Worm (Caenorhabditis elegans) whole organism, L4 larva: ENCODE results near the gene ZC21.6.
A peak's percentile ranks its signal among the peaks of the same experiment; 100 is the strongest.

Experiments
- D1046.2 ChIP-seq: fragments of 200-800 bp; sonication (Bioruptor generic); IDR thresholded peaks from 2 replicates; pipeline ENCODE4 v1.3.6; 2022; ENCODE audit warnings: missing genetic modification characterization, missing compliant biosample characterization
- F26F4.8 ChIP-seq: fragments of 200-800 bp; sonication (Bioruptor generic); conservative IDR thresholded peaks from 2 replicates; pipeline ENCODE4 v1.3.6; 2022; ENCODE audit warnings: missing genetic modification characterization, missing compliant biosample characterization
- F37D6.2 ChIP-seq: sonication (generic microtip); optimal IDR thresholded peaks from 2 replicates; lab custom pipeline; 2016; ENCODE audit warnings: mild to moderate bottlenecking, missing genetic modification characterization, missing compliant biosample characterization
- T26A8.4 ChIP-seq: fragments of 200-800 bp; sonication (Bioruptor generic); IDR thresholded peaks from 2 replicates; pipeline ENCODE4 v1.3.6; 2022; ENCODE audit warnings: missing genetic modification characterization, missing compliant biosample characterization
- Y48G9A.11 ChIP-seq: fragments of 200-800 bp; sonication (Bioruptor generic); IDR thresholded peaks from 2 replicates; pipeline ENCODE4 v1.3.6; 2022; ENCODE audit warnings: missing genetic modification reagents, missing genetic modification characterization, missing compliant biosample characterization
- ZK337.2 ChIP-seq: fragments of 200-800 bp; sonication (Bioruptor generic); IDR thresholded peaks from 2 replicates; pipeline ENCODE4 v1.3.6; 2022; ENCODE audit warnings: missing genetic modification reagents, missing genetic modification characterization, missing compliant biosample characterization
- aha-1 ChIP-seq: fragments of 150-350 bp; peaks from one replicate; lab custom pipeline; 2014; ENCODE audit warnings: missing biosample characterization, missing genetic modification characterization
- ama-1 ChIP-seq: fragments of 150-350 bp; optimal IDR thresholded peaks from 2 replicates; lab custom pipeline; 2014; ENCODE audit warnings: inconsistent platforms, mixed read lengths
- ceh-28 ChIP-seq: fragments of 150-350 bp; optimal IDR thresholded peaks from 2 replicates; lab custom pipeline; 2014; ENCODE audit warnings: missing biosample characterization, missing genetic modification reagents, missing genetic modification characterization
- ceh-82 ChIP-seq: sonication (generic microtip); optimal IDR thresholded peaks from 2 replicates; lab custom pipeline; 2017; ENCODE audit warnings: missing biosample characterization, missing genetic modification characterization
- ces-1 ChIP-seq: fragments of 150-350 bp; sonication (generic microtip); optimal IDR thresholded peaks from 4 replicates; lab custom pipeline; 2014; ENCODE audit warnings: missing biosample characterization, missing genetic modification reagents, missing genetic modification characterization
- ctbp-1 ChIP-seq: fragments of 200-800 bp; sonication (Bioruptor generic); IDR thresholded peaks from 2 replicates; pipeline ENCODE4 v1.3.6; 2022; ENCODE audit warnings: missing genetic modification reagents, missing genetic modification characterization, missing compliant biosample characterization
- dmd-6 ChIP-seq: fragments of 200-800 bp; sonication (Bioruptor generic); IDR thresholded peaks from 2 replicates; pipeline ENCODE4 v1.3.6; 2022; ENCODE audit warnings: missing genetic modification reagents, missing genetic modification characterization, missing compliant biosample characterization
- dmd-8 ChIP-seq: fragments of 200-800 bp; sonication (Bioruptor generic); IDR thresholded peaks from 2 replicates; pipeline ENCODE4 v1.3.6; 2022; ENCODE audit warnings: missing genetic modification characterization, missing compliant biosample characterization
- dpl-1 ChIP-seq: fragments of 150-350 bp; optimal IDR thresholded peaks from 2 replicates; lab custom pipeline; 2014; ENCODE audit warnings: missing biosample characterization, missing genetic modification reagents, missing genetic modification characterization
- duxl-1 ChIP-seq: sonication (generic microtip); optimal IDR thresholded peaks from 2 replicates; lab custom pipeline; 2016; ENCODE audit warnings: mild to moderate bottlenecking, missing genetic modification characterization, moderate library complexity, missing compliant biosample characterization; ENCODE audit not compliant: poor library complexity
- egl-43 ChIP-seq: fragments of 200-800 bp; sonication (Bioruptor generic); IDR thresholded peaks from 2 replicates; pipeline ENCODE4 v1.3.6; 2022; ENCODE audit warnings: missing genetic modification reagents, missing genetic modification characterization, missing compliant biosample characterization
- fkh-10 ChIP-seq: fragments of 150-350 bp; optimal IDR thresholded peaks from 2 replicates; lab custom pipeline; 2014; ENCODE audit warnings: missing biosample characterization, missing genetic modification reagents, missing genetic modification characterization
- hlh-30 ChIP-seq: sonication (generic microtip); optimal IDR thresholded peaks from 2 replicates; lab custom pipeline; 2017; ENCODE audit warnings: antibody characterized with exemption, mild to moderate bottlenecking, missing genetic modification characterization, missing compliant biosample characterization; ENCODE audit not compliant: insufficient read depth
- hmg-1.1 ChIP-seq: fragments of 200-800 bp; sonication (Bioruptor generic); IDR thresholded peaks from 2 replicates; pipeline ENCODE4 v1.3.6; 2022; ENCODE audit warnings: missing genetic modification reagents, missing genetic modification characterization, missing compliant biosample characterization
- jun-1 ChIP-seq: fragments of 150-350 bp; optimal IDR thresholded peaks from 2 replicates; lab custom pipeline; 2014; ENCODE audit warnings: missing biosample characterization, missing genetic modification reagents, missing genetic modification characterization
- lsy-2 ChIP-seq, 2 experiments: fragments of 150-350 bp in 1 of 2; sonication (generic microtip) in 1 of 2; optimal IDR thresholded peaks; 2 replicates each; lab custom pipeline; 2014 to 2017; ENCODE audit warnings: missing biosample characterization in 2 of 2, missing genetic modification characterization in 2 of 2
- madf-9 ChIP-seq: fragments of 200-800 bp; sonication (Bioruptor generic); conservative IDR thresholded peaks from 2 replicates; pipeline ENCODE4 v1.3.6; 2022; ENCODE audit warnings: missing genetic modification reagents, missing genetic modification characterization, missing compliant biosample characterization
- mep-1 ChIP-seq: fragments of 150-350 bp; sonication (generic microtip); optimal IDR thresholded peaks from 3 replicates; lab custom pipeline; 2014; ENCODE audit warnings: missing biosample characterization, missing genetic modification characterization
- mxl-2 ChIP-seq: fragments of 200-800 bp; sonication (Bioruptor generic); conservative IDR thresholded peaks from 2 replicates; pipeline ENCODE4 v1.3.6; 2022; ENCODE audit warnings: missing genetic modification reagents, missing genetic modification characterization, missing compliant biosample characterization
- nhr-10 ChIP-seq: fragments of 150-350 bp; optimal IDR thresholded peaks from 2 replicates; lab custom pipeline; 2014; ENCODE audit warnings: missing biosample characterization, missing genetic modification characterization
- nhr-77 ChIP-seq: fragments of 150-350 bp; optimal IDR thresholded peaks from 2 replicates; lab custom pipeline; 2014; ENCODE audit warnings: missing biosample characterization, missing genetic modification characterization
- rbr-2 ChIP-seq: sonication (generic microtip); optimal IDR thresholded peaks from 2 replicates; lab custom pipeline; 2016; ENCODE audit warnings: missing genotype, missing genetic modification characterization, missing compliant biosample characterization
- set-16 ChIP-seq: fragments of 200-800 bp; sonication (Bioruptor generic); IDR thresholded peaks from 2 replicates; pipeline ENCODE4 v1.3.6; 2022; ENCODE audit warnings: missing genetic modification reagents, missing genetic modification characterization, missing compliant biosample characterization
- snpc-4 ChIP-seq: fragments of 150-350 bp; optimal IDR thresholded peaks from 2 replicates; lab custom pipeline; 2014; ENCODE audit warnings: missing biosample characterization, missing genetic modification characterization
- unc-130 ChIP-seq: sonication (generic microtip); optimal IDR thresholded peaks from 2 replicates; lab custom pipeline; 2016; ENCODE audit warnings: missing genetic modification reagents, missing genetic modification characterization, missing compliant biosample characterization
- unc-39 ChIP-seq: sonication (generic microtip); optimal IDR thresholded peaks from 2 replicates; lab custom pipeline; 2017; ENCODE audit warnings: missing biosample characterization, missing genetic modification characterization
- zag-1 ChIP-seq: fragments of 150-350 bp; optimal IDR thresholded peaks from 2 replicates; lab custom pipeline; 2014; ENCODE audit warnings: missing biosample characterization, missing genetic modification characterization
- zfp-3 ChIP-seq: fragments of 200-800 bp; sonication (Bioruptor generic); conservative IDR thresholded peaks from 2 replicates; pipeline ENCODE4 v1.3.6; 2022; ENCODE audit warnings: missing genetic modification reagents, missing genetic modification characterization, missing compliant biosample characterization
- zip-2 ChIP-seq: fragments of 150-350 bp; optimal IDR thresholded peaks from 2 replicates; lab custom pipeline; 2014; ENCODE audit warnings: missing biosample characterization, missing genetic modification characterization
- ztf-11 ChIP-seq: fragments of 150-350 bp; optimal IDR thresholded peaks from 2 replicates; lab custom pipeline; 2014; ENCODE audit warnings: missing biosample characterization, missing genetic modification characterization

The ZC21.6 gene

ce11 chrIII:8518990-8519389 is 26.4 kb downstream of the ZC21.6 start:
- TF ChIP-seq ama-1 (lab: Kevin White, UChicago) (peak; percentile 58), duxl-1 (tag; lab: Kevin White, UChicago) (no peak), zfp-3 (no peak), ztf-11 (tag; lab: Kevin White, UChicago) (no peak), madf-9 (GFP tag; lab: Robert Waterston, UW) (no peak), jun-1 (tag; lab: Kevin White, UChicago) (peak; percentile 66), aha-1 (tag; lab: Kevin White, UChicago) (peak; percentile 38), ceh-28 (no peak), ces-1 (no peak), egl-43 (GFP tag; lab: Robert Waterston, UW) (0 out of 2 replicates have a peak, but pooled peaks have one; percentile 11), T26A8.4 (GFP tag; lab: Robert Waterston, UW) (peak; percentile 34; the same call in 1 of the 2 replicates), dmd-8 (GFP tag; lab: Robert Waterston, UW) (no peak), hmg-1.1 (0 out of 2 replicates have a peak, but pooled peaks have one; percentile 12)
- TF ChIP-seq, all 104 proteins: peak for 6

ce11 chrIII:8512279-8512942 is 33.0 kb downstream of the ZC21.6 start:
- TF ChIP-seq egl-43 (GFP tag; lab: Robert Waterston, UW): 0 out of 2 replicates have a peak, but pooled peaks have one; percentile 32
- TF ChIP-seq hlh-30 (tag; lab: Kevin White, UChicago): peak; percentile 2
- TF ChIP-seq nhr-10 (tag; lab: Kevin White, UChicago): no peak

- TF ChIP-seq unc-39: no peak
- peak in 1 of 2 experiments; percentile 14 for TF ChIP-seq lsy-2 (tag; optimal IDR thresholded peaks at IDR 0.05; lab: Kevin White, UChicago)
- peak; percentile 87 for TF ChIP-seq fkh-10 (GFP tag; lab: Kevin White, UChicago)
- no peak for TF ChIP-seq Y48G9A.11 (GFP tag; lab: Robert Waterston, UW)
- TF ChIP-seq ctbp-1 (GFP tag; lab: Robert Waterston, UW): 0 out of 2 replicates have a peak, but pooled peaks have one; percentile 9
Observed at ce11 chrIII:8511711-8512110, 33.7 kb downstream of the ZC21.6 start.

DNA sequence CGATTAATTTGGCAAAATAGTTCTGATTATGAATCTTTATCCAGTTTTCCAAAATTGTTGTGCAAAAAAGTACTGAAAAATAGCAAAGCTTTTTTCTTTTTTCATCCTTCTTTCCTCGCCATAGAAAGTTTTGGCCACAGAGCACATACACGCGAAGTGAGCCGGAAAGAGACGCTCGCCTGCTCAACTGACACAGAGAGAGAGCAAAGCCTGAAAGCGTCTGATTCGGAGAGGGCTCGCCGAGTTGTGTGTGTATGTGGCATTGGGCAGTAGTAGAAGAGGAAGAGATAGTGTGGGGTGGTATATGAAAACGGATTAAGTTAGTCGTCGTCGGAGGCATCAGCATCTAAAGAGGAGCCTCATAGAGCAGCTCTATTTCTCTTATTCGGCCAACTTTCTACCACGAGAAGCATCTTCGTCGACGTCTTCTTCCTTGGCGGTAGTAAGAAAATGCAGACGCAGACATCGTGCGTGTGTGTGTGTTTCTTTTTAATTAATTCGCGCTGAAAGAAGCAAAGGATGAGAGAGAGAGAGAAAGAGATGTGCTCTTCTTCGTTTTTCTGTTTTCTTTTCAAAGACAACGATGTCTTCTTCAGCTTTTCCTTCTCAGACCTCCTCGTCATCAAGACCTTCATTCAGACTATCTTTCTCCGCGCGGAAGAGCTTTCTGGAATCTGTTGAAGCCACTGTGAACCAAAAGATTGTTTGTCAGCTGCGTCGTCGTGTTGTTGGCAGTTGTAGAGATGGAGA is 35.6 kb downstream of the ZC21.6 start:
- TF ChIP-seq aha-1 (tag; lab: Kevin White, UChicago) (peak; percentile 76), ZK337.2 (GFP tag; lab: Robert Waterston, UW) (no peak), F37D6.2 (tag; lab: Kevin White, UChicago) (peak; percentile 55), snpc-4 (no peak), rbr-2 (tag; lab: Kevin White, UChicago) (peak; percentile 29), unc-39 (no peak), nhr-77 (tag; lab: Kevin White, UChicago) (no peak), unc-130 (GFP tag; lab: Kevin White, UChicago) (no peak), lsy-2 (tag; optimal IDR thresholded peaks at IDR 0.05; lab: Kevin White, UChicago) (peak in 1 of 2 experiments; percentile 4), ctbp-1 (GFP tag; lab: Robert Waterston, UW) (peak; percentile 19; the same call in 1 of the 2 replicates), ceh-28 (no peak), mxl-2 (GFP tag; lab: Robert Waterston, UW) (no peak), zag-1 (no peak), ceh-82 (tag; lab: Kevin White, UChicago) (no peak), dmd-6 (GFP tag; lab: Robert Waterston, UW) (no peak), mep-1 (tag; lab: Kevin White, UChicago) (peak; percentile 38), dpl-1 (GFP tag; lab: Kevin White, UChicago) (no peak), zip-2 (tag; lab: Kevin White, UChicago) (no peak), set-16 (GFP tag; lab: Robert Waterston, UW) (0 out of 2 replicates have a peak, but pooled peaks have one; percentile 8), D1046.2 (GFP tag; lab: Robert Waterston, UW) (no peak), fkh-10 (GFP tag; lab: Kevin White, UChicago) (peak; percentile 83), F26F4.8 (GFP tag; lab: Robert Waterston, UW) (no peak)
